Worm (Caenorhabditis elegans) whole organism, young adult: ENCODE data around the gene srb-13.

ENCODE experiments used
- B0336.3 ChIP-seq: fragments of 200-800 bp; sonication (Bioruptor generic); IDR thresholded peaks from 2 replicates; pipeline ENCODE4 v1.3.6; 2022; ENCODE audit warnings: missing genetic modification characterization, missing compliant biosample characterization
- F22D6.2 ChIP-seq: sonication (generic microtip); optimal IDR thresholded peaks from 2 replicates; lab custom pipeline; 2016; ENCODE audit warnings: mild to moderate bottlenecking, missing genetic modification characterization, missing compliant biosample characterization
- F39B2.1 ChIP-seq: fragments of 200-800 bp; sonication (Bioruptor generic); IDR thresholded peaks from 2 replicates; pipeline ENCODE4 v1.3.6; 2022; ENCODE audit warnings: missing genetic modification reagents, missing genetic modification characterization, missing compliant biosample characterization
- F52B5.7 ChIP-seq: sonication (generic microtip); optimal IDR thresholded peaks from 2 replicates; lab custom pipeline; 2016; ENCODE audit warnings: mild to moderate bottlenecking, missing genetic modification characterization, missing compliant biosample characterization
- F55B11.4 ChIP-seq: sonication (generic microtip); optimal IDR thresholded peaks from 2 replicates; lab custom pipeline; 2016; ENCODE audit warnings: missing compliant biosample characterization, missing genetic modification characterization, borderline replicate concordance; ENCODE audit not compliant: insufficient read depth
- F57A8.1 ChIP-seq: fragments of 200-800 bp; sonication (Bioruptor generic); optimal IDR thresholded peaks from 2 replicates; lab custom pipeline; 2018; ENCODE audit warnings: mild to moderate bottlenecking, missing genetic modification characterization, moderate library complexity, missing compliant biosample characterization
- T07F8.4 ChIP-seq: sonication (generic microtip); optimal IDR thresholded peaks from 2 replicates; lab custom pipeline; 2016; ENCODE audit warnings: mild to moderate bottlenecking, missing genetic modification characterization, moderate library complexity, missing compliant biosample characterization
- T26A5.8 ChIP-seq: sonication (generic microtip); optimal IDR thresholded peaks from 2 replicates; lab custom pipeline; 2016; ENCODE audit warnings: missing genetic modification characterization, missing compliant biosample characterization
- Y53G8AR.9 ChIP-seq: fragments of 200-800 bp; sonication (Bioruptor generic); conservative IDR thresholded peaks from 2 replicates; pipeline ENCODE4 v1.3.6; 2022; ENCODE audit warnings: missing genetic modification reagents, missing genetic modification characterization, missing compliant biosample characterization
- Y95B8A.8 ChIP-seq: fragments of 200-800 bp; sonication (Bioruptor generic); IDR thresholded peaks from 2 replicates; pipeline ENCODE4 v1.3.6; 2022; ENCODE audit warnings: missing genetic modification reagents, missing genetic modification characterization, missing compliant biosample characterization
- akir-1 ChIP-seq: fragments of 200-800 bp; sonication (Bioruptor generic); optimal IDR thresholded peaks from 2 replicates; lab custom pipeline; 2018; ENCODE audit warnings: mild to moderate bottlenecking, missing genetic modification characterization, moderate library complexity, missing compliant biosample characterization
- ama-1 ChIP-seq, 3 experiments: fragments of 150-350 bp in 1 of 3; sonication (generic microtip) in 2 of 3; optimal IDR thresholded peaks; 2 replicates each; lab custom pipeline; 2014 to 2018; ENCODE audit warnings: missing biosample characterization in 2 of 3, missing genetic modification characterization in 2 of 3, missing genetic modification reagents in 2 of 3
- attf-5 ChIP-seq: fragments of 200-800 bp; sonication (Bioruptor generic); optimal IDR thresholded peaks from 2 replicates; lab custom pipeline; 2018; ENCODE audit warnings: mild to moderate bottlenecking, missing genetic modification characterization, missing compliant biosample characterization
- cebp-1 ChIP-seq, 2 experiments: fragments of 200-800 bp in 1 of 2; sonication (Bioruptor generic) in 1 of 2; sonication (generic microtip) in 1 of 2; IDR thresholded peaks in 1 of 2; optimal IDR thresholded peaks in 1 of 2; 2 replicates each; pipeline versions ENCODE4 v1.3.6 to Lab custom; 2017 to 2022; ENCODE audit warnings: missing compliant biosample characterization in 2 of 2, missing genetic modification characterization in 2 of 2, mild to moderate bottlenecking in 1 of 2, missing genetic modification reagents in 1 of 2, moderate library complexity in 1 of 2
- ceh-27 ChIP-seq: fragments of 200-800 bp; sonication (Bioruptor generic); optimal IDR thresholded peaks from 2 replicates; lab custom pipeline; 2018; ENCODE audit warnings: mild to moderate bottlenecking, missing genetic modification characterization, moderate library complexity, missing compliant biosample characterization
- ceh-58 ChIP-seq: fragments of 200-800 bp; sonication (Bioruptor generic); IDR thresholded peaks from 2 replicates; pipeline ENCODE4 v1.3.6; 2022; ENCODE audit warnings: missing genetic modification characterization, missing compliant biosample characterization
- ceh-91 ChIP-seq: fragments of 200-800 bp; sonication (Bioruptor generic); IDR thresholded peaks from 2 replicates; pipeline ENCODE4 v1.3.6; 2022; ENCODE audit warnings: missing genetic modification reagents, missing genetic modification characterization, missing compliant biosample characterization
- die-1 ChIP-seq: sonication (generic microtip); optimal IDR thresholded peaks from 2 replicates; lab custom pipeline; 2016; ENCODE audit warnings: missing genotype, mild to moderate bottlenecking, missing genetic modification characterization, missing compliant biosample characterization
- dox-1 ChIP-seq: fragments of 200-800 bp; sonication (Bioruptor generic); IDR thresholded peaks from 2 replicates; pipeline ENCODE4 v1.3.6; 2022; ENCODE audit warnings: missing genetic modification reagents, missing genetic modification characterization, missing compliant biosample characterization
- egl-18 ChIP-seq: fragments of 200-800 bp; sonication (Bioruptor generic); IDR thresholded peaks from 2 replicates; pipeline ENCODE4 v1.3.6; 2022; ENCODE audit warnings: missing genetic modification reagents, missing genetic modification characterization, missing compliant biosample characterization
- egl-44 ChIP-seq: fragments of 200-800 bp; sonication (Bioruptor generic); IDR thresholded peaks from 2 replicates; pipeline ENCODE4 v1.3.6; 2022; ENCODE audit warnings: missing genetic modification reagents, missing genetic modification characterization, missing compliant biosample characterization
- egrh-3 ChIP-seq: fragments of 200-800 bp; sonication (Bioruptor generic); IDR thresholded peaks from 2 replicates; pipeline ENCODE4 v1.3.6; 2022; ENCODE audit warnings: missing genetic modification reagents, missing genetic modification characterization, missing compliant biosample characterization
- gei-17 ChIP-seq: fragments of 200-800 bp; sonication (Bioruptor generic); optimal IDR thresholded peaks from 2 replicates; lab custom pipeline; 2018; ENCODE audit warnings: mild to moderate bottlenecking, missing genetic modification characterization, missing compliant biosample characterization
- hmg-20 ChIP-seq: fragments of 200-800 bp; sonication (Bioruptor generic); IDR thresholded peaks from 2 replicates; pipeline ENCODE4 v1.3.6; 2022; ENCODE audit warnings: missing genetic modification reagents, missing genetic modification characterization, missing compliant biosample characterization
- hsf-1 ChIP-seq: fragments of 200-800 bp; sonication (Bioruptor generic); IDR thresholded peaks from 2 replicates; pipeline ENCODE4 v1.3.6; 2022; ENCODE audit warnings: missing genetic modification reagents, missing genetic modification characterization, missing compliant biosample characterization
- let-526 ChIP-seq: fragments of 200-800 bp; sonication (Bioruptor generic); IDR thresholded peaks from 2 replicates; pipeline ENCODE4 v1.3.6; 2022; ENCODE audit warnings: missing genetic modification reagents, missing genetic modification characterization, missing compliant biosample characterization
- lin-26 ChIP-seq: fragments of 200-800 bp; sonication (Bioruptor generic); IDR thresholded peaks from 2 replicates; pipeline ENCODE4 v1.3.6; 2022; ENCODE audit warnings: missing genetic modification reagents, missing genetic modification characterization, missing compliant biosample characterization
- lin-54 ChIP-seq: fragments of 200-800 bp; sonication (Bioruptor generic); optimal IDR thresholded peaks from 2 replicates; lab custom pipeline; 2018; ENCODE audit warnings: mild to moderate bottlenecking, missing genetic modification characterization, missing compliant biosample characterization
- lir-1 ChIP-seq: fragments of 200-800 bp; sonication (Bioruptor generic); conservative IDR thresholded peaks from 2 replicates; pipeline ENCODE4 v1.3.6; 2022; ENCODE audit warnings: missing genetic modification reagents, missing genetic modification characterization, missing compliant biosample characterization
- mcd-1 ChIP-seq: fragments of 200-800 bp; sonication (Bioruptor generic); IDR thresholded peaks from 2 replicates; pipeline ENCODE4 v1.3.6; 2022; ENCODE audit warnings: missing genetic modification reagents, missing genetic modification characterization, missing compliant biosample characterization
- mes-4 ChIP-seq: sonication (generic microtip); optimal IDR thresholded peaks from 2 replicates; lab custom pipeline; 2016; ENCODE audit warnings: missing genotype, missing genetic modification characterization, missing compliant biosample characterization
- nhr-120 ChIP-seq: fragments of 200-800 bp; sonication (Bioruptor generic); IDR thresholded peaks from 2 replicates; pipeline ENCODE4 v1.3.6; 2022; ENCODE audit warnings: missing genetic modification characterization, missing compliant biosample characterization
- nhr-179 ChIP-seq: sonication (generic microtip); optimal IDR thresholded peaks from 2 replicates; lab custom pipeline; 2016; ENCODE audit warnings: mild to moderate bottlenecking, missing genetic modification characterization, missing compliant biosample characterization
- nhr-80 ChIP-seq: sonication (generic microtip); optimal IDR thresholded peaks from 2 replicates; lab custom pipeline; 2016; ENCODE audit warnings: missing genetic modification characterization, missing compliant biosample characterization
- nhr-90 ChIP-seq: sonication (generic microtip); optimal IDR thresholded peaks from 2 replicates; lab custom pipeline; 2016; ENCODE audit warnings: missing genotype, mild to moderate bottlenecking, missing genetic modification characterization, missing compliant biosample characterization
- pbrm-1 ChIP-seq: fragments of 200-800 bp; sonication (Bioruptor generic); IDR thresholded peaks from 2 replicates; pipeline ENCODE4 v1.3.6; 2022; ENCODE audit warnings: missing genetic modification reagents, missing genetic modification characterization, missing compliant biosample characterization
- repo-1 ChIP-seq: sonication (generic microtip); optimal IDR thresholded peaks from 2 replicates; lab custom pipeline; 2017; ENCODE audit warnings: mild to moderate bottlenecking, missing genetic modification characterization, missing compliant biosample characterization
- sdz-38 ChIP-seq: sonication (generic microtip); optimal IDR thresholded peaks from 2 replicates; lab custom pipeline; 2016; ENCODE audit warnings: missing genotype, missing genetic modification characterization, missing compliant biosample characterization
- snpc-4 ChIP-seq, 5 experiments: fragments of 150-350 bp in 1 of 5; sonication (generic microtip) in 4 of 5; optimal IDR thresholded peaks; 2 replicates each; lab custom pipeline; 2014 to 2018; ENCODE audit warnings: missing genetic modification characterization in 5 of 5, missing biosample characterization in 3 of 5, antibody characterized with exemption in 2 of 5, mild to moderate bottlenecking in 2 of 5, missing compliant biosample characterization in 2 of 5, missing genotype in 2 of 5, moderate library complexity in 2 of 5, missing genetic modification reagents in 1 of 5
- somi-1 ChIP-seq: fragments of 200-800 bp; sonication (Bioruptor generic); optimal IDR thresholded peaks from 2 replicates; lab custom pipeline; 2018; ENCODE audit warnings: mild to moderate bottlenecking, missing genetic modification characterization, missing compliant biosample characterization
- tbp1 ChIP-seq: fragments of 200-800 bp; sonication (Bioruptor generic); optimal IDR thresholded peaks from 2 replicates; lab custom pipeline; 2018; ENCODE audit warnings: mild to moderate bottlenecking, missing genetic modification characterization, missing compliant biosample characterization
- unc-130 ChIP-seq: sonication (generic microtip); optimal IDR thresholded peaks from 2 replicates; lab custom pipeline; 2016; ENCODE audit warnings: missing genetic modification reagents, missing genetic modification characterization, missing compliant biosample characterization
- unc-62 ChIP-seq: fragments of 150-350 bp; optimal IDR thresholded peaks from 2 replicates; lab custom pipeline; 2014; ENCODE audit warnings: missing biosample characterization, missing genetic modification reagents, missing genetic modification characterization
- zfh-2 ChIP-seq: fragments of 200-800 bp; sonication (Bioruptor generic); conservative IDR thresholded peaks from 2 replicates; pipeline ENCODE4 v1.3.6; 2022; ENCODE audit warnings: missing genetic modification reagents, missing genetic modification characterization, missing compliant biosample characterization
- ztf-25 ChIP-seq: fragments of 200-800 bp; sonication (Bioruptor generic); IDR thresholded peaks from 2 replicates; pipeline ENCODE4 v1.3.6; 2022; ENCODE audit warnings: missing genetic modification reagents, missing genetic modification characterization, missing compliant biosample characterization
- ztf-26 ChIP-seq: sonication (generic microtip); optimal IDR thresholded peaks from 2 replicates; lab custom pipeline; 2017; ENCODE audit warnings: missing genetic modification characterization, missing compliant biosample characterization
- ztf-3 ChIP-seq: fragments of 200-800 bp; sonication (Bioruptor generic); optimal IDR thresholded peaks from 2 replicates; lab custom pipeline; 2018; ENCODE audit warnings: mild to moderate bottlenecking, missing genetic modification characterization, missing compliant biosample characterization
- ztf-6 ChIP-seq: fragments of 200-800 bp; sonication (Bioruptor generic); IDR thresholded peaks from 2 replicates; pipeline ENCODE4 v1.3.6; 2022; ENCODE audit warnings: missing genetic modification reagents, missing genetic modification characterization, missing compliant biosample characterization

srb-13 gene

DNA sequence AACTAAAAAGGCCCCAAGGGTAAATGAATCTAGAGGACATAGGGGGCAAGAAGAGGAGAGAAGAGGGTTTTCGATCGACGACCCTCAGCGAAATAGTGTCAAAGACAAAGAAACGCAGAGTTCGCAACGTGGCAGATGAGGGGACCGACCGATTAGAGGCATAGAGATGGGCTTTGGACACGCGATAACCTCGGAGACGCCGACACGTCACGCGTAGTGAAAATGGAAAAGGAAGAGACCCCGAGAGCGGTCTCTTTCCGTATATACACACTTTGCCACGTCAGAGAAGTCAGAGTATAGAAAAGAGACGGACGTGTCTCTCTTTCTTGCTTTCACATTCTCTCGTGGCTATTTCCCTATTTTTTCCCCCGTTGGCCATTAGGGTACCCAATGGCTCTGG is 24.1 kb upstream of the srb-13 start:
- TF ChIP-seq ztf-3 (GFP tag; lab: Kevin White, UChicago) = peak; percentile 42
- TF ChIP-seq Y95B8A.8 (GFP tag; lab: Robert Waterston, UW) = no peak
- TF ChIP-seq ztf-25 (GFP tag; lab: Robert Waterston, UW) = no peak
- TF ChIP-seq die-1 (tag; lab: Kevin White, UChicago) = peak; percentile 46
- 0 out of 2 replicates have a peak, but pooled peaks have one; percentile 15 for TF ChIP-seq hsf-1
- no peak for TF ChIP-seq ztf-6 (GFP tag; lab: Robert Waterston, UW)
- no peak for TF ChIP-seq F22D6.2 (tag; lab: Kevin White, UChicago)
- TF ChIP-seq repo-1 (tag; lab: Kevin White, UChicago) = peak; percentile 55
- TF ChIP-seq zfh-2 (GFP tag; lab: Robert Waterston, UW) = peak; percentile 92
- no peak for TF ChIP-seq ceh-91 (GFP tag; lab: Robert Waterston, UW)
- no peak for TF ChIP-seq hmg-20 (GFP tag; lab: Robert Waterston, UW)
- no peak for TF ChIP-seq F57A8.1 (GFP tag; lab: Kevin White, UChicago)
- TF ChIP-seq Y53G8AR.9 (GFP tag; lab: Robert Waterston, UW) = 0 out of 2 replicates have a peak, but pooled peaks have one; percentile 36
- TF ChIP-seq nhr-120 (GFP tag; lab: Robert Waterston, UW) = no peak
- TF ChIP-seq ztf-26 = peak; percentile 27
- TF ChIP-seq egl-44 (GFP tag; lab: Robert Waterston, UW) = 0 out of 2 replicates have a peak, but pooled peaks have one; percentile 61
- TF ChIP-seq dox-1 = no peak
- peak; percentile 16 for TF ChIP-seq nhr-90 (tag; lab: Kevin White, UChicago)
- no peak for TF ChIP-seq T26A5.8 (tag; lab: Kevin White, UChicago)
- TF ChIP-seq unc-62 (GFP tag; lab: Kevin White, UChicago) = peak; percentile 31
- TF ChIP-seq nhr-80 (tag; lab: Kevin White, UChicago) = peak; percentile 1
- peak; percentile 28 for TF ChIP-seq gei-17 (GFP tag; lab: Kevin White, UChicago)
- no peak for TF ChIP-seq egl-18 (GFP tag; lab: Robert Waterston, UW)
- no peak for TF ChIP-seq ceh-58
- no peak for TF ChIP-seq let-526
- TF ChIP-seq akir-1 (GFP tag; lab: Kevin White, UChicago) = no peak
- no peak for TF ChIP-seq sdz-38 (tag; lab: Kevin White, UChicago)
- no peak for TF ChIP-seq unc-130 (GFP tag; lab: Kevin White, UChicago)
- TF ChIP-seq B0336.3 (GFP tag; lab: Robert Waterston, UW) = peak; percentile 42; the same call in 1 of the 2 replicates
- no peak for TF ChIP-seq snpc-4 (GFP tag; optimal IDR thresholded peaks at IDR 0.05; lab: Kevin White, UChicago)
- peak in 3 of 4 experiments; percentile 31 to 54 (median 38) for TF ChIP-seq snpc-4 (tag; optimal IDR thresholded peaks at IDR 0.05; lab: Kevin White, UChicago)
- TF ChIP-seq lin-54 (GFP tag; lab: Kevin White, UChicago) = peak; percentile 2
- TF ChIP-seq F55B11.4 (tag; lab: Kevin White, UChicago) = no peak
- peak; percentile 58; the same call in 1 of the 2 replicates for TF ChIP-seq lin-26 (GFP tag; lab: Robert Waterston, UW)
- no peak for TF ChIP-seq egrh-3 (GFP tag; lab: Robert Waterston, UW)
- no peak for TF ChIP-seq ama-1 (optimal IDR thresholded peaks at IDR 0.05; lab: Kevin White, UChicago)
- TF ChIP-seq ama-1 (GFP tag; optimal IDR thresholded peaks at IDR 0.05; lab: Kevin White, UChicago) = no peak
- no peak for TF ChIP-seq cebp-1 (GFP tag; IDR thresholded peaks at IDR 0.05; lab: Robert Waterston, UW)
- peak; percentile 72 for TF ChIP-seq cebp-1 (tag; optimal IDR thresholded peaks at IDR 0.05; lab: Kevin White, UChicago)
- TF ChIP-seq mes-4 = no peak
- no peak for TF ChIP-seq F39B2.1
- peak; percentile 64 for TF ChIP-seq somi-1 (GFP tag; lab: Kevin White, UChicago)
- peak; percentile 40 for TF ChIP-seq ceh-27
- peak; percentile 25; the same call in 1 of the 2 replicates for TF ChIP-seq mcd-1 (GFP tag; lab: Robert Waterston, UW)
- peak; percentile 75 for TF ChIP-seq attf-5 (GFP tag; lab: Kevin White, UChicago)
- peak; percentile 32 for TF ChIP-seq F52B5.7
- 0 out of 2 replicates have a peak, but pooled peaks have one; percentile 29 for TF ChIP-seq lir-1 (GFP tag; lab: Robert Waterston, UW)
- no peak for TF ChIP-seq nhr-179 (tag; lab: Kevin White, UChicago)
- peak; percentile 25 for TF ChIP-seq tbp1 (GFP tag; lab: Kevin White, UChicago)
- 0 out of 2 replicates have a peak, but pooled peaks have one; percentile 34 for TF ChIP-seq pbrm-1 (GFP tag; lab: Robert Waterston, UW)
- no peak for TF ChIP-seq T07F8.4 (tag; lab: Kevin White, UChicago)
